Fruit fly (Drosophila melanogaster) Kc167 (cell line): ENCODE data around the gene ppk.

Source experiments
- Myc ChIP-seq: fragments of >200 bp; optimal IDR thresholded peaks from 2 replicates; lab custom pipeline; 2017; ENCODE audit warnings: missing external identifiers
- Sin3A ChIP-seq: fragments of >200 bp; optimal IDR thresholded peaks from 2 replicates; lab custom pipeline; 2018; ENCODE audit warnings: missing external identifiers
- h ChIP-seq: fragments of >200 bp; optimal IDR thresholded peaks from 3 replicates; lab custom pipeline; 2018; ENCODE audit warnings: missing external identifiers
- psq ChIP-seq: fragments of >200 bp; optimal IDR thresholded peaks from 2 replicates; lab custom pipeline; 2017; ENCODE audit warnings: missing external identifiers
- ttk ChIP-seq: sonication (Bioruptor generic); optimal IDR thresholded peaks from 2 replicates; lab custom pipeline; 2017; ENCODE audit warnings: missing external identifiers

dm6 chr2L:14373250-14373649 is 7.7 kb downstream of the ppk start:
- no peak for TF ChIP-seq psq (lab: Kevin White, UChicago)
- no peak for TF ChIP-seq ttk (lab: Kevin White, UChicago)
- TF ChIP-seq h = no peak
- no peak for TF ChIP-seq Sin3A
- TF ChIP-seq Myc (lab: Kevin White, UChicago) = no peak
